ENCODE assay signal across 1 fruit fly cellular context in the genomic region with DNA sequence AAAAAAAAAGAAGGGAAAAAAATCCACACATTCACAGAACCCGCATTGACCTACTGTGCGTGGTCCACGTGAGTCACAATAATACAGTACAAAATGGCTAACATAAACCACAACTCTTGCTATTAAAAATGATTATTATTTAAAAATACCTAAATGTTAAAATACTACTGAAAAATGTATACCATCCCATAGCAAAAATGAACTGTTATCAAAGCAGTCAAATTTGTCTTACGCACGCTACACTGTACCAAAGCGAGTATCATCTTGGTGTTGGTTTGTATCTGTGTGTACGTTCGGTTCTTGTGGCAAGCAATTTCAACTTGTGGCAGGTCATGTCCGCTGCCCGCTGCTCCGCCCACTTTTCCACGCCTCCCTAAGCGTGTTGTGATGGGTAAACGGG.
A peak's percentile ranks its signal among the peaks of the same experiment; 100 is the strongest.
TF ChIP-seq lines count a peak whose summit lies in the region.

No protein-coding gene starts in this region.

TF ChIP-seq in whole organism, embryonic, 481 proteins besides CTCF, POLR2A, EP300 and RAD21 (continued from another document and continues in another):
- peak; percentile 92 for TF ChIP-seq CG15269 (tag; optimal IDR thresholded peaks at IDR 0.05; lab: Kevin White, UChicago)
- TF ChIP-seq CG1602 (GFP tag; optimal IDR thresholded peaks at IDR 0.05; lab: Kevin White, UChicago), result peak; percentile 84
- TF ChIP-seq CG11695 (GFP tag; IDR thresholded peaks at IDR 0.05; lab: Robert Waterston, UW), result peak; percentile 93
- TF ChIP-seq fru (optimal IDR thresholded peaks at IDR 0.05; lab: Kevin White, UChicago), result no peak
- peak; percentile 76 for TF ChIP-seq CG13296 (GFP tag; optimal IDR thresholded peaks at IDR 0.05; lab: Kevin White, UChicago)
- peak; percentile 81 for TF ChIP-seq Six4 (GFP tag; optimal IDR thresholded peaks at IDR 0.05; lab: Kevin White, UChicago)
- TF ChIP-seq CG1792 (GFP tag; optimal IDR thresholded peaks at IDR 0.05; lab: Kevin White, UChicago), result peak; percentile 78
- peak; percentile 88; the same call in 2 of the 3 replicates for TF ChIP-seq CG3726 (GFP tag; IDR thresholded peaks at IDR 0.05; lab: Robert Waterston, UW)
- TF ChIP-seq HLH4C (GFP tag; IDR thresholded peaks at IDR 0.05; lab: Robert Waterston, UW; ENCODE audit: partially characterized antibody), result no peak
- peak; percentile 88 for TF ChIP-seq CG15696 (tag; optimal IDR thresholded peaks at IDR 0.05; lab: Kevin White, UChicago)
- TF ChIP-seq ewg (GFP tag; optimal IDR thresholded peaks at IDR 0.05; lab: Kevin White, UChicago), result peak; percentile 83
- TF ChIP-seq Meics (GFP tag; optimal IDR thresholded peaks at IDR 0.05; lab: Kevin White, UChicago), result peak; percentile 83
- peak; percentile 94 for TF ChIP-seq Med (GFP tag; lab: Kevin White, UChicago)
- TF ChIP-seq chif (GFP tag; optimal IDR thresholded peaks at IDR 0.05; lab: Kevin White, UChicago), result peak; percentile 80 to 90
- TF ChIP-seq CG8765 (GFP tag; IDR thresholded peaks at IDR 0.05; lab: Robert Waterston, UW), result peak; percentile 92
- TF ChIP-seq Adf1 (GFP tag; IDR thresholded peaks at IDR 0.05; lab: Robert Waterston, UW), result peak; percentile 65
- peak; percentile 85 for TF ChIP-seq CG12942 (GFP tag; optimal IDR thresholded peaks at IDR 0.05; lab: Kevin White, UChicago)
- TF ChIP-seq Usf (GFP tag; optimal IDR thresholded peaks at IDR 0.05; lab: Kevin White, UChicago), result peak; percentile 47
- TF ChIP-seq Xrp1 (GFP tag; IDR thresholded peaks at IDR 0.05; lab: Robert Waterston, UW), result peak; percentile 97
- peak; percentile 70 for TF ChIP-seq CG16779 (GFP tag; IDR thresholded peaks at IDR 0.05; lab: Robert Waterston, UW)
- peak; percentile 79 for TF ChIP-seq CG11696 (GFP tag; IDR thresholded peaks at IDR 0.05; lab: Robert Waterston, UW)
- peak; percentile 89 for TF ChIP-seq CG5245 (GFP tag; optimal IDR thresholded peaks at IDR 0.05; lab: Kevin White, UChicago)
- peak; percentile 83 for TF ChIP-seq CG2875 (GFP tag; optimal IDR thresholded peaks at IDR 0.05; lab: Kevin White, UChicago)
- TF ChIP-seq CG34422 (GFP tag; IDR thresholded peaks at IDR 0.05; lab: Robert Waterston, UW), result peak; percentile 92
- TF ChIP-seq CG15514 (GFP tag; optimal IDR thresholded peaks at IDR 0.05; lab: Kevin White, UChicago), result peak; percentile 60
- peak; percentile 93 for TF ChIP-seq dmrt99B (tag; optimal IDR thresholded peaks at IDR 0.05; lab: Kevin White, UChicago)
- TF ChIP-seq Pdp1 (GFP tag; optimal IDR thresholded peaks at IDR 0.05; lab: Kevin White, UChicago), result peak; percentile 82 to 94
- peak; percentile 37 for TF ChIP-seq CG4282 (GFP tag; optimal IDR thresholded peaks at IDR 0.05; lab: Kevin White, UChicago)
- peak; percentile 69 for TF ChIP-seq HLH54F (GFP tag; optimal IDR thresholded peaks at IDR 0.05; lab: Kevin White, UChicago)
- peak; percentile 78 for TF ChIP-seq ab (GFP tag; optimal IDR thresholded peaks at IDR 0.05; lab: Kevin White, UChicago)
- TF ChIP-seq CG7372 (GFP tag; IDR thresholded peaks at IDR 0.05; lab: Robert Waterston, UW), result peak; percentile 88
- peak; percentile 95 for TF ChIP-seq CG13424 (tag; optimal IDR thresholded peaks at IDR 0.05; lab: Kevin White, UChicago)
- TF ChIP-seq YL-1 (GFP tag; optimal IDR thresholded peaks at IDR 0.05; lab: Kevin White, UChicago), result peak; percentile 7
- peak; percentile 87 for TF ChIP-seq CG14050 (GFP tag; IDR thresholded peaks at IDR 0.05; lab: Robert Waterston, UW)
- TF ChIP-seq Gug (GFP tag; IDR thresholded peaks at IDR 0.05; lab: Robert Waterston, UW), result peak; percentile 90
- TF ChIP-seq Chrac-16 (GFP tag; optimal IDR thresholded peaks at IDR 0.05; lab: Kevin White, UChicago), result peak; percentile 91
- peak; percentile 93 for TF ChIP-seq CG11093 (GFP tag; IDR thresholded peaks at IDR 0.05; lab: Robert Waterston, UW)
- TF ChIP-seq Kr (GFP tag; optimal IDR thresholded peaks at IDR 0.05; lab: Kevin White, UChicago), result peak; percentile 41
- peak; percentile 92 for TF ChIP-seq Hmr (GFP tag; optimal IDR thresholded peaks at IDR 0.05; lab: Kevin White, UChicago)
- TF ChIP-seq sr (GFP tag; IDR thresholded peaks at IDR 0.05; lab: Robert Waterston, UW), result peak; percentile 68; the same call in 2 of the 3 replicates
- peak; percentile 84 for TF ChIP-seq CG10267 (tag; optimal IDR thresholded peaks at IDR 0.05; lab: Kevin White, UChicago)
- TF ChIP-seq ems (GFP tag; optimal IDR thresholded peaks at IDR 0.05; lab: Kevin White, UChicago), result peak; percentile 73
- peak; percentile 88 for TF ChIP-seq fd96Cb (tag; optimal IDR thresholded peaks at IDR 0.05; lab: Kevin White, UChicago)
- TF ChIP-seq CG31224 (GFP tag; IDR thresholded peaks at IDR 0.05; lab: Robert Waterston, UW), result peak; percentile 74
- peak; percentile 92 for TF ChIP-seq CrebB (tag; optimal IDR thresholded peaks at IDR 0.05; lab: Kevin White, UChicago)
- peak; percentile 87 for TF ChIP-seq Fer1 (GFP tag; optimal IDR thresholded peaks at IDR 0.05; lab: Kevin White, UChicago)
- TF ChIP-seq CG6175 (GFP tag; IDR thresholded peaks at IDR 0.05; lab: Robert Waterston, UW), result peak; percentile 83
- TF ChIP-seq Hr78 (GFP tag; optimal IDR thresholded peaks at IDR 0.05; lab: Kevin White, UChicago), result peak in 1 of 2 experiments; percentile 51
- peak; percentile 89 for TF ChIP-seq lab (GFP tag; optimal IDR thresholded peaks at IDR 0.05; lab: Kevin White, UChicago)
- no peak for TF ChIP-seq pan (optimal IDR thresholded peaks at IDR 0.05; lab: Kevin White, UChicago)
- peak in 1 of 2 experiments; percentile 94 for TF ChIP-seq pan (GFP tag; optimal IDR thresholded peaks at IDR 0.05 in 1 of 2, IDR thresholded peaks at IDR 0.05 in 1 of 2)
- peak; percentile 88 for TF ChIP-seq pnt (GFP tag; optimal IDR thresholded peaks at IDR 0.05; lab: Kevin White, UChicago)
- TF ChIP-seq CG11247 (GFP tag; IDR thresholded peaks at IDR 0.05; lab: Robert Waterston, UW), result peak; percentile 89
- peak; percentile 74 for TF ChIP-seq Camta (GFP tag; optimal IDR thresholded peaks at IDR 0.05; lab: Kevin White, UChicago)
- no peak for TF ChIP-seq BEAF-32 (GFP tag; optimal IDR thresholded peaks at IDR 0.05; lab: Kevin White, UChicago)
- TF ChIP-seq psq (GFP tag; optimal IDR thresholded peaks at IDR 0.05; lab: Kevin White, UChicago), result peak; percentile 80
- peak; percentile 84 for TF ChIP-seq ERR (GFP tag; optimal IDR thresholded peaks at IDR 0.05; lab: Kevin White, UChicago)
- peak; percentile 82 for TF ChIP-seq aop (GFP tag; IDR thresholded peaks at IDR 0.05; lab: Robert Waterston, UW)
- TF ChIP-seq Hr51 (GFP tag; optimal IDR thresholded peaks at IDR 0.05; lab: Kevin White, UChicago), result peak; percentile 71 to 87
- TF ChIP-seq CG10321 (GFP tag; IDR thresholded peaks at IDR 0.05; lab: Robert Waterston, UW), result peak; percentile 39; the same call in 1 of the 2 replicates
- peak; percentile 83 for TF ChIP-seq CG12299 (tag; optimal IDR thresholded peaks at IDR 0.05; lab: Kevin White, UChicago)
- no peak for TF ChIP-seq prd (optimal IDR thresholded peaks at IDR 0.05; lab: Kevin White, UChicago)
- peak; percentile 97 for TF ChIP-seq prd (GFP tag; IDR thresholded peaks at IDR 0.05; lab: Robert Waterston, UW)
- TF ChIP-seq CG17328 (GFP tag; IDR thresholded peaks at IDR 0.05; lab: Robert Waterston, UW), result peak; percentile 93
- TF ChIP-seq Sry-β (GFP tag; optimal IDR thresholded peaks at IDR 0.05; lab: Kevin White, UChicago), result no peak
- peak; percentile 73 for TF ChIP-seq CG18476 (GFP tag; optimal IDR thresholded peaks at IDR 0.05; lab: Kevin White, UChicago)
- no peak for TF ChIP-seq hth (optimal IDR thresholded peaks at IDR 0.05; lab: Kevin White, UChicago)
- peak; percentile 67 for TF ChIP-seq Ets97D (GFP tag; optimal IDR thresholded peaks at IDR 0.05; lab: Kevin White, UChicago)
- peak in 1 of 3 experiments; percentile 64 for TF ChIP-seq Stat92E (GFP tag; optimal IDR thresholded peaks at IDR 0.05; lab: Kevin White, UChicago)
- peak; percentile 89 for TF ChIP-seq CG1529 (GFP tag; optimal IDR thresholded peaks at IDR 0.05; lab: Kevin White, UChicago)
- TF ChIP-seq slbo (GFP tag; IDR thresholded peaks at IDR 0.05; lab: Robert Waterston, UW), result peak; percentile 93
- TF ChIP-seq her (GFP tag; optimal IDR thresholded peaks at IDR 0.05; lab: Kevin White, UChicago), result peak; percentile 64
- TF ChIP-seq schlank (tag; optimal IDR thresholded peaks at IDR 0.05; lab: Kevin White, UChicago), result peak; percentile 83
- peak; percentile 69 for TF ChIP-seq cg (GFP tag; optimal IDR thresholded peaks at IDR 0.05; lab: Kevin White, UChicago)
- no peak for TF ChIP-seq Dref (GFP tag; IDR thresholded peaks at IDR 0.05; lab: Robert Waterston, UW)
- peak; percentile 70 for TF ChIP-seq CG31388 (GFP tag; optimal IDR thresholded peaks at IDR 0.05; lab: Kevin White, UChicago)
- peak; percentile 96 for TF ChIP-seq row (GFP tag; IDR thresholded peaks at IDR 0.05; lab: Robert Waterston, UW)
- TF ChIP-seq CG3407 (GFP tag; optimal IDR thresholded peaks at IDR 0.05; lab: Kevin White, UChicago), result peak; percentile 83
- TF ChIP-seq D (optimal IDR thresholded peaks at IDR 0.05; lab: Kevin White, UChicago), result no peak
- peak; percentile 84 for TF ChIP-seq D (GFP tag; optimal IDR thresholded peaks at IDR 0.05; lab: Kevin White, UChicago)
- peak; percentile 89 for TF ChIP-seq CG30403 (GFP tag; optimal IDR thresholded peaks at IDR 0.05; lab: Kevin White, UChicago)
- peak; percentile 78 for TF ChIP-seq CG1024 (GFP tag; IDR thresholded peaks at IDR 0.05; lab: Robert Waterston, UW)
- TF ChIP-seq CG12769 (tag; optimal IDR thresholded peaks at IDR 0.05; lab: Kevin White, UChicago), result peak; percentile 96
- TF ChIP-seq sisA (GFP tag; IDR thresholded peaks at IDR 0.05; lab: Robert Waterston, UW), result peak; percentile 94
- TF ChIP-seq NfI (GFP tag; optimal IDR thresholded peaks at IDR 0.05; lab: Kevin White, UChicago), result peak; percentile 92
- TF ChIP-seq Atf-2 (GFP tag; optimal IDR thresholded peaks at IDR 0.05; lab: Kevin White, UChicago), result peak; percentile 89
- peak; percentile 85 for TF ChIP-seq rib (GFP tag; IDR thresholded peaks at IDR 0.05; lab: Robert Waterston, UW)
- no peak for TF ChIP-seq Hr39 (optimal IDR thresholded peaks at IDR 0.05; lab: Kevin White, UChicago)
- no peak for TF ChIP-seq inv (GFP tag; IDR thresholded peaks at IDR 0.05; lab: Robert Waterston, UW; ENCODE audit: partially characterized antibody)
- peak; percentile 96 for TF ChIP-seq HLH3B (GFP tag; IDR thresholded peaks at IDR 0.05; lab: Robert Waterston, UW)
- TF ChIP-seq ssp (GFP tag; IDR thresholded peaks at IDR 0.05; lab: Robert Waterston, UW), result peak; percentile 83
- TF ChIP-seq gcm2 (GFP tag; optimal IDR thresholded peaks at IDR 0.05; lab: Kevin White, UChicago), result peak; percentile 87
- TF ChIP-seq disco-r (GFP tag; optimal IDR thresholded peaks at IDR 0.05; lab: Kevin White, UChicago), result peak; percentile 39
- peak; percentile 72 for TF ChIP-seq Mes4 (GFP tag; optimal IDR thresholded peaks at IDR 0.05; lab: Kevin White, UChicago)
- TF ChIP-seq CG4424 (GFP tag; optimal IDR thresholded peaks at IDR 0.05; lab: Kevin White, UChicago), result peak; percentile 76
- peak; percentile 93 for TF ChIP-seq az2 (GFP tag; optimal IDR thresholded peaks at IDR 0.05; lab: Kevin White, UChicago)
- TF ChIP-seq NC2α (GFP tag; optimal IDR thresholded peaks at IDR 0.05; lab: Kevin White, UChicago), result peak; percentile 73
- peak; percentile 80 for TF ChIP-seq CG17361 (GFP tag; IDR thresholded peaks at IDR 0.05; lab: Robert Waterston, UW)
- TF ChIP-seq mirr (GFP tag; optimal IDR thresholded peaks at IDR 0.05; lab: Kevin White, UChicago), result peak; percentile 52
- no peak for TF ChIP-seq lov (optimal IDR thresholded peaks at IDR 0.05; lab: Kevin White, UChicago)
- peak; percentile 92 for TF ChIP-seq lov (GFP tag; IDR thresholded peaks at IDR 0.05; lab: Robert Waterston, UW)
- TF ChIP-seq CG6689 (GFP tag; IDR thresholded peaks at IDR 0.05; lab: Robert Waterston, UW), result peak; percentile 93
- peak; percentile 83 for TF ChIP-seq run (tag; optimal IDR thresholded peaks at IDR 0.05; lab: Kevin White, UChicago)
- no peak for TF ChIP-seq Doc3 (GFP tag; IDR thresholded peaks at IDR 0.05; lab: Robert Waterston, UW; ENCODE audit: partially characterized antibody)
- peak; percentile 16 for TF ChIP-seq HmgD (GFP tag; optimal IDR thresholded peaks at IDR 0.05; lab: Kevin White, UChicago)
- peak; percentile 96 for TF ChIP-seq ci (GFP tag; IDR thresholded peaks at IDR 0.05; lab: Robert Waterston, UW)
- peak; percentile 86 for TF ChIP-seq B-H1 (GFP tag; IDR thresholded peaks at IDR 0.05; lab: Robert Waterston, UW)
- TF ChIP-seq bsh (GFP tag; optimal IDR thresholded peaks at IDR 0.05; lab: Kevin White, UChicago), result peak; percentile 61 to 97
- TF ChIP-seq knrl (GFP tag; IDR thresholded peaks at IDR 0.05; lab: Robert Waterston, UW; ENCODE audit: partially characterized antibody), result no peak
- TF ChIP-seq CG2678 (tag; optimal IDR thresholded peaks at IDR 0.05; lab: Kevin White, UChicago), result peak; percentile 90
- peak; percentile 98 for TF ChIP-seq grau (tag; optimal IDR thresholded peaks at IDR 0.05; lab: Kevin White, UChicago)
- no peak for TF ChIP-seq Gsc (GFP tag; IDR thresholded peaks at IDR 0.05; lab: Robert Waterston, UW)
- TF ChIP-seq CG32767 (GFP tag; IDR thresholded peaks at IDR 0.05; lab: Robert Waterston, UW), result peak; percentile 88
- TF ChIP-seq salm (tag; optimal IDR thresholded peaks at IDR 0.05; lab: Kevin White, UChicago), result peak; percentile 89
- TF ChIP-seq Bgb (GFP tag; IDR thresholded peaks at IDR 0.05; lab: Robert Waterston, UW; ENCODE audit: partially characterized antibody), result no peak
- peak; percentile 79 for TF ChIP-seq CG13894 (tag; optimal IDR thresholded peaks at IDR 0.05; lab: Kevin White, UChicago)
- TF ChIP-seq gt (GFP tag; IDR thresholded peaks at IDR 0.05; lab: Robert Waterston, UW), result peak; percentile 87
- TF ChIP-seq CG2120 (GFP tag; optimal IDR thresholded peaks at IDR 0.05; lab: Kevin White, UChicago), result peak; percentile 86
- TF ChIP-seq chn (GFP tag; optimal IDR thresholded peaks at IDR 0.05; lab: Kevin White, UChicago), result peak; percentile 80
- TF ChIP-seq Dek (tag; optimal IDR thresholded peaks at IDR 0.05; lab: Kevin White, UChicago), result peak; percentile 91
- TF ChIP-seq Lhr (GFP tag; optimal IDR thresholded peaks at IDR 0.05; lab: Kevin White, UChicago), result peak; percentile 74
- TF ChIP-seq usp (GFP tag; optimal IDR thresholded peaks at IDR 0.05; lab: Kevin White, UChicago), result no peak
- TF ChIP-seq Eip74EF (GFP tag; optimal IDR thresholded peaks at IDR 0.05; lab: Kevin White, UChicago), result peak in 1 of 2 experiments; percentile 79
- TF ChIP-seq Rfx (GFP tag; IDR thresholded peaks at IDR 0.05; lab: Robert Waterston, UW), result peak; percentile 92
- TF ChIP-seq vnd (GFP tag; IDR thresholded peaks at IDR 0.05; lab: Robert Waterston, UW; ENCODE audit: partially characterized antibody), result no peak
- no peak for TF ChIP-seq Elba2 (GFP tag; optimal IDR thresholded peaks at IDR 0.05; lab: Kevin White, UChicago)
- TF ChIP-seq CG14860 (GFP tag; IDR thresholded peaks at IDR 0.05; lab: Robert Waterston, UW; ENCODE audit: partially characterized antibody), result no peak
